Fruit fly (Drosophila melanogaster) S2 (cell line): Measurements from ENCODE around the gene AANATL2.

ENCODE experiments used
- CG8478 ChIP-seq: fragments of >200 bp; optimal IDR thresholded peaks from 2 replicates; lab custom pipeline; 2018
- CTCF ChIP-seq, 2 experiments: fragments of >200 bp; optimal IDR thresholded peaks; 2 replicates each; lab custom pipeline; 2018

DNA sequence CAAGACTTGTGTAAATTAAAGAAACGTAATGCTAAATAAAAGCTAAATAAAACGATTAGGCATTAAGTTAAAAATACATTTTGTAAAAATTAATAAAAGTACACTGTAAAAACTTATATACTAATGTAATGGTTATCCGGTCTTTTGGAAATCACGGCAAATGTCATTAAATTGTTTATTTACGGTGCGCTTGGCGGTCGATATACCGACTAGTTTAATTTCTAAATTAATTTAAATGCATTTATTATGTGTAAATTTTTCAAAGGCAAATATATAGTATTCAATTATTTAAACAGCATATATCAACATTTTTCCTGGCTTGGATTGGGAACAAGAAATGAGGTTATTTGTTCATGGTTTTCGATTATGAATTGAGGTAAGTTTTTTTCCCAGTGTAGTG is 44.8 kb upstream of the AANATL2 start:
- TF ChIP-seq CTCF (optimal IDR thresholded peaks at IDR 0.05; lab: Kevin White, UChicago) (no peak), CG8478 (lab: Kevin White, UChicago) (no peak)
